Worm (Caenorhabditis elegans) whole organism, midembryonic: ENCODE results near the gene srj-24.

Experiments
- T22C8.4 ChIP-seq: fragments of 200-800 bp; sonication (Bioruptor generic); IDR thresholded peaks from 2 replicates; pipeline ENCODE4 v1.3.6; 2022; ENCODE audit warnings: missing genetic modification characterization, missing compliant biosample characterization
- cog-1 ChIP-seq: sonication (generic microtip); optimal IDR thresholded peaks from 2 replicates; lab custom pipeline; 2016; ENCODE audit warnings: missing genetic modification characterization, missing compliant biosample characterization
- flt-1 ChIP-seq: fragments of 200-800 bp; sonication (Bioruptor generic); IDR thresholded peaks from 2 replicates; pipeline ENCODE4 v1.3.6; 2022; ENCODE audit warnings: missing genetic modification characterization, missing compliant biosample characterization
- klf-2 ChIP-seq: fragments of 200-800 bp; sonication (Bioruptor generic); conservative IDR thresholded peaks from 2 replicates; pipeline ENCODE4 v1.3.6; 2022; ENCODE audit warnings: missing genetic modification reagents, missing genetic modification characterization, missing compliant biosample characterization
- med-1 ChIP-seq: sonication (generic microtip); optimal IDR thresholded peaks from 2 replicates; lab custom pipeline; 2017; ENCODE audit warnings: missing genetic modification characterization, mild to moderate bottlenecking, missing compliant biosample characterization, antibody characterized with exemption, missing genetic modification reagents; ENCODE audit not compliant: insufficient read depth
- ref-1 ChIP-seq: fragments of 200-800 bp; sonication (Bioruptor generic); conservative IDR thresholded peaks from 2 replicates; pipeline ENCODE4 v1.3.6; 2022; ENCODE audit warnings: missing genetic modification reagents, missing genetic modification characterization, missing compliant biosample characterization
- tab-1 ChIP-seq: fragments of 200-800 bp; sonication (Bioruptor generic); IDR thresholded peaks from 2 replicates; pipeline ENCODE4 v1.3.6; 2022; ENCODE audit warnings: missing genetic modification characterization, missing compliant biosample characterization
- ztf-23 ChIP-seq: fragments of 200-800 bp; sonication (Bioruptor generic); IDR thresholded peaks from 2 replicates; pipeline ENCODE4 v1.3.6; 2022; ENCODE audit warnings: missing genetic modification reagents, missing genetic modification characterization, missing compliant biosample characterization
- ztf-29 ChIP-seq: fragments of 200-800 bp; sonication (Bioruptor generic); IDR thresholded peaks from 2 replicates; pipeline ENCODE4 v1.3.6; 2022; ENCODE audit warnings: missing genetic modification reagents, missing genetic modification characterization, missing compliant biosample characterization

srj-24 gene

ce11 chrV:722889-723288, 15.8 kb downstream of the srj-24 start:
- no peak for TF ChIP-seq flt-1 (GFP tag; lab: Robert Waterston, UW)
- TF ChIP-seq ztf-29 (GFP tag; lab: Robert Waterston, UW): no peak
- no peak for TF ChIP-seq tab-1 (GFP tag; lab: Robert Waterston, UW)
- TF ChIP-seq T22C8.4 (GFP tag; lab: Robert Waterston, UW): no peak
- TF ChIP-seq cog-1 (tag; lab: Kevin White, UChicago): no peak
- no peak for TF ChIP-seq ztf-23 (GFP tag; lab: Robert Waterston, UW)
- no peak for TF ChIP-seq ref-1 (GFP tag; lab: Robert Waterston, UW)
- TF ChIP-seq med-1 (GFP tag; lab: Kevin White, UChicago): no peak

ce11 chrV:719731-720130, 18.9 kb downstream of the srj-24 start, which contains the start of gene srbc-40:
srbc-40 (minus strand) TSS chrV:719831.
- TF ChIP-seq tab-1 (GFP tag; lab: Robert Waterston, UW): no peak
- TF ChIP-seq ref-1 (GFP tag; lab: Robert Waterston, UW): no peak
- TF ChIP-seq cog-1 (tag; lab: Kevin White, UChicago): no peak
- TF ChIP-seq flt-1 (GFP tag; lab: Robert Waterston, UW): no peak
- no peak for TF ChIP-seq T22C8.4 (GFP tag; lab: Robert Waterston, UW)
- no peak for TF ChIP-seq ztf-29 (GFP tag; lab: Robert Waterston, UW)
- TF ChIP-seq klf-2: no peak
- TF ChIP-seq ztf-23 (GFP tag; lab: Robert Waterston, UW): no peak
- TF ChIP-seq med-1 (GFP tag; lab: Kevin White, UChicago): no peak

- TF ChIP-seq med-1 (GFP tag; lab: Kevin White, UChicago): no peak
- no peak for TF ChIP-seq ref-1 (GFP tag; lab: Robert Waterston, UW)
- TF ChIP-seq klf-2: no peak
- no peak for TF ChIP-seq tab-1 (GFP tag; lab: Robert Waterston, UW)
- TF ChIP-seq T22C8.4 (GFP tag; lab: Robert Waterston, UW): no peak
- no peak for TF ChIP-seq cog-1 (tag; lab: Kevin White, UChicago)
- no peak for TF ChIP-seq ztf-29 (GFP tag; lab: Robert Waterston, UW)
- no peak for TF ChIP-seq ztf-23 (GFP tag; lab: Robert Waterston, UW)
- no peak for TF ChIP-seq flt-1 (GFP tag; lab: Robert Waterston, UW)
These were observed 25.8 kb downstream of the srj-24 start, which contains the start of gene cyp-33C11 for ce11 chrV:712882-713281. cyp-33C11 (minus strand) TSS chrV:712982.

ce11 chrV:708808-709207, 29.9 kb downstream of the srj-24 start, which contains the start of gene srbc-39:
srbc-39 (plus strand) TSS chrV:709108.
- TF ChIP-seq med-1 (GFP tag; lab: Kevin White, UChicago) (no peak), flt-1 (GFP tag; lab: Robert Waterston, UW) (no peak), ztf-29 (GFP tag; lab: Robert Waterston, UW) (no peak), ztf-23 (GFP tag; lab: Robert Waterston, UW) (no peak), tab-1 (GFP tag; lab: Robert Waterston, UW) (no peak), cog-1 (tag; lab: Kevin White, UChicago) (no peak), T22C8.4 (GFP tag; lab: Robert Waterston, UW) (no peak), klf-2 (no peak), ref-1 (GFP tag; lab: Robert Waterston, UW) (no peak)

- no peak for TF ChIP-seq flt-1 (GFP tag; lab: Robert Waterston, UW)
- no peak for TF ChIP-seq med-1 (GFP tag; lab: Kevin White, UChicago)
- TF ChIP-seq tab-1 (GFP tag; lab: Robert Waterston, UW): no peak
- no peak for TF ChIP-seq ref-1 (GFP tag; lab: Robert Waterston, UW)
- no peak for TF ChIP-seq klf-2
- TF ChIP-seq T22C8.4 (GFP tag; lab: Robert Waterston, UW): no peak
- no peak for TF ChIP-seq ztf-23 (GFP tag; lab: Robert Waterston, UW)
- TF ChIP-seq cog-1 (tag; lab: Kevin White, UChicago): no peak
- TF ChIP-seq ztf-29 (GFP tag; lab: Robert Waterston, UW): no peak
These were observed 31.8 kb downstream of the srj-24 start, which contains the start of gene srbc-38 for ce11 chrV:706918-707317. srbc-38 (plus strand) TSS chrV:707218.

- TF ChIP-seq ref-1 (GFP tag; lab: Robert Waterston, UW) (peak; percentile 69), ztf-23 (GFP tag; lab: Robert Waterston, UW) (peak; percentile 68; the same call in 1 of the 2 replicates), flt-1 (GFP tag; lab: Robert Waterston, UW) (peak; percentile 66; the same call in 1 of the 2 replicates)
These were observed 32.2 kb downstream of the srj-24 start for ce11 chrV:706449-706848.

ce11 chrV:702260-702659, 36.4 kb downstream of the srj-24 start, which contains the start of gene srbc-37:
srbc-37 (plus strand) TSS chrV:702560.
- TF ChIP-seq flt-1 (GFP tag; lab: Robert Waterston, UW): no peak

ce11 chrV:699489-700129, 39.1 kb downstream of the srj-24 start, which contains the start of the genes ugt-29 and srx-5:
ugt-29 (minus strand) TSS chrV:699589.
srx-5 (plus strand) TSS chrV:700079.
- TF ChIP-seq ref-1 (GFP tag; lab: Robert Waterston, UW) (no peak), klf-2 (no peak), ztf-23 (GFP tag; lab: Robert Waterston, UW) (no peak), T22C8.4 (GFP tag; lab: Robert Waterston, UW) (no peak), ztf-29 (GFP tag; lab: Robert Waterston, UW) (no peak), tab-1 (GFP tag; lab: Robert Waterston, UW) (no peak), cog-1 (tag; lab: Kevin White, UChicago) (no peak), flt-1 (GFP tag; lab: Robert Waterston, UW) (no peak), med-1 (GFP tag; lab: Kevin White, UChicago) (no peak)

- no peak for TF ChIP-seq ref-1 (GFP tag; lab: Robert Waterston, UW)
- TF ChIP-seq tab-1 (GFP tag; lab: Robert Waterston, UW): no peak
- no peak for TF ChIP-seq flt-1 (GFP tag; lab: Robert Waterston, UW)
- TF ChIP-seq ztf-23 (GFP tag; lab: Robert Waterston, UW): no peak
- TF ChIP-seq T22C8.4 (GFP tag; lab: Robert Waterston, UW): no peak
- TF ChIP-seq ztf-29 (GFP tag; lab: Robert Waterston, UW): no peak
- no peak for TF ChIP-seq cog-1 (tag; lab: Kevin White, UChicago)
- TF ChIP-seq klf-2: no peak
- TF ChIP-seq med-1 (GFP tag; lab: Kevin White, UChicago): no peak
These were observed 39.6 kb downstream of the srj-24 start for ce11 chrV:699051-699450.
